Worm (Caenorhabditis elegans): ENCODE data around the gene str-140.

DNA sequence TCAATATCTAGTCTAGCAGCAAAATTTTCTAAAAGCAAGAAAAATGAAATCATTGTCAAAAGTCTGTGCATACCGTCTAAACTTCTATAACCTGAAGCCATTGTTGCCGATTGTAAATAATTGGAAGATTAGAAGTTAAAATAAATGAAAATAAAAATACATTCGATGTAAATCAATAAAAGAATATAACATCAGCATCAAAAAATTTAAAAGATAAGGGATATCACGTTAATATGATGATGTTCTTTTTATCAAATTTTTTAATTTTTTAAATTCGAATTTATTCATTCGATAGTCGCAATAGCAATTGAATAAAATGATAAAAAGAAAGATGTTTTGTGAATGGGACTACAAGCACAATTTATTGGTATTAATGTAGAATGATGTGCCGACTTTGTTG lies 17.4 kb upstream of the str-140 start, which contains the start of gene C09H5.7:
- TF ChIP-seq ama-1 (optimal IDR thresholded peaks at IDR 0.05) (no peak), flt-1 (GFP tag; IDR thresholded peaks at IDR 0.05) (no peak), hnd-1 (tag; optimal IDR thresholded peaks at IDR 0.05) (no peak), sea-1 (GFP tag; conservative IDR thresholded peaks at IDR 0.05) (no peak), hmbx-1 (tag; optimal IDR thresholded peaks at IDR 0.05) (no peak)
